Fruit fly (Drosophila melanogaster) whole organism, pupa: ENCODE data around the gene Nepl18.

ENCODE experiments used
- CG10348 ChIP-seq: fragments of 200-800 bp; sonication (Bioruptor generic); IDR thresholded peaks from 2 replicates; pipeline ENCODE4 v1.3.6; 2022; ENCODE audit warnings: missing biosample characterization, missing genetic modification characterization
- CG12605 ChIP-seq: fragments of 200-800 bp; sonication (Bioruptor generic); IDR thresholded peaks from 2 replicates; pipeline ENCODE4 v1.3.6; 2022; ENCODE audit warnings: missing biosample characterization, missing genetic modification characterization
- CG13204 ChIP-seq: fragments of 200-800 bp; sonication (Bioruptor generic); optimal IDR thresholded peaks from 2 replicates; lab custom pipeline; 2018; ENCODE audit warnings: missing biosample characterization, mild to moderate bottlenecking, missing genetic modification characterization, moderate library complexity
- CG14655 ChIP-seq: fragments of 200-800 bp; sonication (Bioruptor generic); optimal IDR thresholded peaks from 3 replicates; lab custom pipeline; 2017; ENCODE audit warnings: mild to moderate bottlenecking, missing biosample characterization, missing genetic modification reagents, missing genetic modification characterization
- CG15710 ChIP-seq: fragments of 200-800 bp; sonication (Bioruptor generic); optimal IDR thresholded peaks from 2 replicates; lab custom pipeline; 2018; ENCODE audit warnings: missing biosample characterization, mild to moderate bottlenecking, missing genetic modification characterization, moderate library complexity
- CG17806 ChIP-seq: fragments of 200-800 bp; sonication (Bioruptor generic); optimal IDR thresholded peaks from 2 replicates; lab custom pipeline; 2018; ENCODE audit warnings: missing biosample characterization, mild to moderate bottlenecking, missing genetic modification characterization, moderate library complexity
- CG32121 ChIP-seq: fragments of 200-800 bp; sonication (Bioruptor generic); IDR thresholded peaks from 2 replicates; pipeline ENCODE4 v1.3.6; 2022; ENCODE audit warnings: missing biosample characterization, missing genetic modification characterization
- CG34367 ChIP-seq: fragments of 200-800 bp; sonication (Bioruptor generic); optimal IDR thresholded peaks from 2 replicates; lab custom pipeline; 2018; ENCODE audit warnings: missing biosample characterization, mild to moderate bottlenecking, missing genetic modification characterization
- CG4496 ChIP-seq: fragments of 200-800 bp; sonication (Bioruptor generic); IDR thresholded peaks from 3 replicates; pipeline ENCODE4 v1.3.6; 2022; ENCODE audit warnings: missing biosample characterization, missing genetic modification characterization
- CG8159 ChIP-seq: fragments of 200-800 bp; sonication (Bioruptor generic); optimal IDR thresholded peaks from 3 replicates; lab custom pipeline; 2018; ENCODE audit warnings: missing biosample characterization, mild to moderate bottlenecking, missing genetic modification characterization, moderate library complexity
- CG8301 ChIP-seq: fragments of 200-800 bp; sonication (Bioruptor generic); optimal IDR thresholded peaks from 2 replicates; lab custom pipeline; 2018; ENCODE audit warnings: missing biosample characterization, mild to moderate bottlenecking, missing genetic modification characterization
- CG9948 ChIP-seq: fragments of 200-800 bp; sonication (Bioruptor generic); optimal IDR thresholded peaks from 2 replicates; lab custom pipeline; 2018; ENCODE audit warnings: missing biosample characterization, mild to moderate bottlenecking, missing genetic modification characterization, moderate library complexity
- D1 ChIP-seq: fragments of 200-800 bp; sonication (Bioruptor generic); optimal IDR thresholded peaks from 2 replicates; lab custom pipeline; 2018; ENCODE audit warnings: missing biosample characterization, mild to moderate bottlenecking, missing genetic modification characterization, moderate library complexity
- EcR ChIP-seq: fragments of 200-800 bp; sonication (Bioruptor generic); optimal IDR thresholded peaks from 3 replicates; lab custom pipeline; 2019; ENCODE audit warnings: missing biosample characterization, missing genetic modification characterization, mild to moderate bottlenecking, moderate library complexity, missing genetic modification reagents
- Ets98B ChIP-seq: fragments of 200-800 bp; sonication (Bioruptor generic); IDR thresholded peaks from 2 replicates; pipeline ENCODE4 v1.3.6; 2022; ENCODE audit warnings: missing biosample characterization, missing genetic modification characterization
- Pif1A ChIP-seq: fragments of 200-800 bp; sonication (Bioruptor generic); optimal IDR thresholded peaks from 3 replicates; lab custom pipeline; 2016; ENCODE audit warnings: missing biosample characterization, missing genetic modification characterization
- Pif1B ChIP-seq: fragments of 200-800 bp; sonication (Bioruptor generic); optimal IDR thresholded peaks from 3 replicates; lab custom pipeline; 2016; ENCODE audit warnings: missing biosample characterization, missing genetic modification characterization
- Snoo ChIP-seq: fragments of 200-800 bp; sonication (Bioruptor generic); optimal IDR thresholded peaks from 3 replicates; lab custom pipeline; 2017; ENCODE audit warnings: missing biosample characterization, mild to moderate bottlenecking, missing genetic modification characterization, inconsistent platforms
- fd96Ca ChIP-seq: fragments of 200-800 bp; sonication (Bioruptor generic); IDR thresholded peaks from 3 replicates; pipeline ENCODE4 v1.3.6; 2022; ENCODE audit warnings: missing biosample characterization, missing genetic modification characterization
- gl ChIP-seq: fragments of 200-800 bp; sonication (Bioruptor generic); optimal IDR thresholded peaks from 2 replicates; lab custom pipeline; 2018; ENCODE audit warnings: missing biosample characterization, mild to moderate bottlenecking, missing genetic modification characterization
- rn ChIP-seq: fragments of 200-800 bp; sonication (Bioruptor generic); IDR thresholded peaks from 2 replicates; pipeline ENCODE4 v1.3.6; 2022; ENCODE audit warnings: missing biosample characterization, missing genetic modification characterization

Nepl18 gene

DNA sequence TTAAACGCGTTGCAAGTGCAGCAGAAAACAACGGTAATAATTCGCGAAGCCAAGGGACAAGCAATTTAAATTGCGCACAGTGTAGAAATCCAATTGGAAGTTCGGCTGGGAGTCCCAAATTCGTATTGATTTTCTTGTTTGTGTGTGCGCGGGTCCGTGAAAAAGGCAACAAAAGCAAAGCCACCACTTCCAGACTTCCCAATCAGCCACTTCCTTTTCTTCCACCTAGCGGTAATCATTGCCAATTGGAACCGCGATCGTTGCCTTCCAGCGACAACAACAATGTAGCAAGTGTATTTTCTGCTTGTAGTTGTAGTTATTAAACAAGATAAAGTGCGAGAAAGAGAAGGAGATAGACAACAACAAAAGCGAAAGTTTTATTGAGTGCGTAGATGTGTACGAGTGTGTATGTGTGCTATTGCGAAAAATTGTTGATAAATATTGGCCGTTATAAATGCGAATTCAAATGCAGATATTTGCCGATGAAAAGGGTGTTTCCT, 30.0 kb upstream of the Nepl18 start:
- TF ChIP-seq CG13204 (GFP tag; lab: Kevin White, UChicago) = peak; percentile 52
- no peak for TF ChIP-seq Pif1B (GFP tag; lab: Kevin White, UChicago)
- no peak for TF ChIP-seq Ets98B (GFP tag; lab: Robert Waterston, UW)
- peak; percentile 50 for TF ChIP-seq CG32121
- no peak for TF ChIP-seq CG4496 (GFP tag; lab: Robert Waterston, UW)
- no peak for TF ChIP-seq CG15710 (tag; lab: Kevin White, UChicago)
- no peak for TF ChIP-seq CG14655 (GFP tag; lab: Kevin White, UChicago)
- no peak for TF ChIP-seq CG10348 (GFP tag; lab: Robert Waterston, UW)
- no peak for TF ChIP-seq fd96Ca (GFP tag; lab: Robert Waterston, UW)
- TF ChIP-seq Snoo = no peak
- no peak for TF ChIP-seq gl (tag; lab: Kevin White, UChicago)
- no peak for TF ChIP-seq Pif1A (GFP tag; lab: Kevin White, UChicago)
- no peak for TF ChIP-seq CG8159 (tag; lab: Kevin White, UChicago)
- TF ChIP-seq EcR = peak; percentile 65
- TF ChIP-seq CG8301 (tag; lab: Kevin White, UChicago) = no peak
- TF ChIP-seq rn = no peak
- TF ChIP-seq CG12605 = no peak
- TF ChIP-seq CG9948 (tag; lab: Kevin White, UChicago) = no peak
- TF ChIP-seq D1 (tag; lab: Kevin White, UChicago) = no peak
- no peak for TF ChIP-seq CG17806 (tag; lab: Kevin White, UChicago)
- no peak for TF ChIP-seq CG34367

DNA sequence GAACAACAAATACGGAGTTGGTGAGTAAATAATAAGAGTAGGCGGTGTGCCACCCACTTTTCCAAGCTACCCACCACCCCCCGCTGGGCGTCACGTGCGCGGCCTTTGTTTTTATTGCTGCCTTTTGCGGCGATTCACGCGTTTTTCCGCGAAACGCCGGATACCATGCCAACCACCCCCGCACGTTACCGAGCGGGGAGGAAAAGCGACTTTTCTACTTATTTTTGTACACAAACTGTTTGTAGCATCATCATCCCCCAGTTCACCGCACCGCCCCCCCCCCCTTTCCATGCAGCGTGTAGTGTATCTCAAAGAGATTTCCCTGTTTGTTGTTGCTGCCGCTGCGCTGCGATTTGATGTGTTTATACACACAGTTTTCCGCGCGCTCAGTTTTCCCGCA, 29.4 kb upstream of the Nepl18 start:
- no peak for TF ChIP-seq CG8301 (tag; lab: Kevin White, UChicago)
- TF ChIP-seq, all 21 proteins: peak for 0

DNA sequence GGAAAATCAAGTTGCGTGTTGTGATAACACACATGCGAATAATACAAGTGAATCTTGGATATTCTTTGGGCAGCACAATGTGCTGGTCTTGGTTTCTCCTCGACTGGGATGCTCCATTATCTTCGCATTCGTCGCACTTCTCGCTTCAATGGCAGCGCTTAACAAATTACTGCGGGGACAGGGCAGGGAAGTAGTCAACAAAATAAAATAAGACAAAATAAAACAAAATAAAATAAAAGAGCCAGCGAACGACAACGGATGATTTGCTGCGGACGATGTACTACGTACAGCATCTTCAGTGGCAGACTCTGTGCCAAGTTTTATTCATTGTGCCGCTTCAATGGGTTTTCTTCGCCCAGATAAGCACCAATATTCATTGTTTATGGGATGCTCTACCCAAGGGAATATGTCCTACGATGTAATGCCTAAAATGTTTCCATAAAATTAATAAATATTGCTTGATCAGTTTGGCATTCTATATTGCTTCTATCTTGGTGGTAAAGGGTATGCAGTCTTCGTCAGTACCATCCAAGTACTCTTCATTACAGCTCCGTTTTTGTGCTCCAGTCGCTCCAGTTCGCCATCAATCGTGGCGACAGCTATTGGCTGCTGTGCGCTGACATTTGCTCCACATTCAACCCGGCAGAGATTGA, 28.4 kb upstream of the Nepl18 start:
- TF ChIP-seq CG34367 = peak; percentile 73
- peak; percentile 29; the same call in 1 of the 2 replicates for TF ChIP-seq rn
- TF ChIP-seq Snoo = peak; percentile 21
- peak; percentile 68 for TF ChIP-seq CG9948 (tag; lab: Kevin White, UChicago)
- peak; percentile 75 for TF ChIP-seq CG12605
- TF ChIP-seq fd96Ca (GFP tag; lab: Robert Waterston, UW) = peak; percentile 78
- TF ChIP-seq CG8159 (tag; lab: Kevin White, UChicago) = peak; percentile 85
- TF ChIP-seq CG17806 (tag; lab: Kevin White, UChicago) = peak; percentile 77
- peak; percentile 77 for TF ChIP-seq CG14655 (GFP tag; lab: Kevin White, UChicago)
- TF ChIP-seq CG4496 (GFP tag; lab: Robert Waterston, UW) = peak; percentile 77; the same call in 2 of the 3 replicates
- TF ChIP-seq Pif1A (GFP tag; lab: Kevin White, UChicago) = peak; percentile 65
- TF ChIP-seq Ets98B (GFP tag; lab: Robert Waterston, UW) = peak; percentile 38; the same call in 1 of the 2 replicates
- TF ChIP-seq Pif1B (GFP tag; lab: Kevin White, UChicago) = peak; percentile 74
- TF ChIP-seq CG15710 (tag; lab: Kevin White, UChicago) = peak; percentile 76
- TF ChIP-seq gl (tag; lab: Kevin White, UChicago) = peak; percentile 94
- no peak; the same call in 1 of the 2 replicates for TF ChIP-seq CG32121
- peak; percentile 64 for TF ChIP-seq EcR
- TF ChIP-seq CG10348 (GFP tag; lab: Robert Waterston, UW) = peak; percentile 41; the same call in 1 of the 2 replicates
- TF ChIP-seq D1 (tag; lab: Kevin White, UChicago) = peak; percentile 15
- peak; percentile 80 for TF ChIP-seq CG13204 (GFP tag; lab: Kevin White, UChicago)
- peak; percentile 73 for TF ChIP-seq CG8301 (tag; lab: Kevin White, UChicago)

DNA sequence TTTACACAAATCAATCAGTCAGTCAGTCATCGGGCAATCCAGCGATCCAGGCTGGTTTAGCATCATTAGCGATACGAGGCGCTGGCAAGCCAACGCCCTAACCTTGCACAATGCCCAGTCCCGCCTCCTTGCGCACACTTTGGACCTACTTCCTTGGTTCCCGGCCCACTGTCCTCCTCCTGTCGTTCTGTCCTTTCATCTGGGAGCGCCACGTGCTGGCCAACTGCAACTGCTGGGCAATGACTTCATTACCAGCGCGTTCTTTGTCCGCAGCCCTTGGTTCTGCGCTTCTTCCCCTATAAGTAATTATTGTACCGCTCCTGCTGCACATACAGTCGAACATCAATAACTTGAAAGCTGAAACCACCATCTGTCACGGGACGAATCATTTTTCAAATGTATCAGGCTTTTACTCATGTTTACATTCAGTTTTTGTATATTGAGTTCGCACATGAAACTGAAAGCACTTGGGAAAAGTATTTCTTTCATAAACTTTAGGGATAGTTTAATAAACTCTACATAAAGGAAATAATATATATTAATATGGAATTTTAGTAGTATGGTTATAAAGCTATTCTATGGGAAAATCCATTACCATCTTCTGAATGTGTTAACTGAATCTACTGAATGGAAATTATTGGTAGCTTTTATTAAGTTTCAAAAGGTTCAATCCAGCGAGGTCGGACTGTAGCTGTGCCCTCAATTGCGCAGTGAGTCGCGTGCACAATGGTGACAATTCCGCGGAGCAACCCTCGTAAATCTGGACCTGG, 27.7 kb upstream of the Nepl18 start:
- TF ChIP-seq gl (tag; lab: Kevin White, UChicago) (no peak), CG12605 (no peak), CG13204 (GFP tag; lab: Kevin White, UChicago) (no peak), CG9948 (tag; lab: Kevin White, UChicago) (peak; percentile 49), rn (no peak), Ets98B (GFP tag; lab: Robert Waterston, UW) (no peak), EcR (peak; percentile 88), CG17806 (tag; lab: Kevin White, UChicago) (peak; percentile 53), CG8301 (tag; lab: Kevin White, UChicago) (peak; percentile 11), CG32121 (no peak), CG8159 (tag; lab: Kevin White, UChicago) (peak; percentile 80), D1 (tag; lab: Kevin White, UChicago) (peak; percentile 14), Snoo (peak; percentile 41), Pif1A (GFP tag; lab: Kevin White, UChicago) (peak; percentile 18), CG34367 (peak; percentile 27), CG14655 (GFP tag; lab: Kevin White, UChicago) (peak; percentile 53), CG10348 (GFP tag; lab: Robert Waterston, UW) (no peak), CG15710 (tag; lab: Kevin White, UChicago) (peak; percentile 66), CG4496 (GFP tag; lab: Robert Waterston, UW) (no peak), Pif1B (GFP tag; lab: Kevin White, UChicago) (peak; percentile 14), fd96Ca (GFP tag; lab: Robert Waterston, UW) (no peak)
